Fruit fly (Drosophila melanogaster): Measurements from ENCODE around the gene CG6656.
A peak's percentile ranks its signal among the peaks of the same experiment; 100 is the strongest.

The CG6656 gene

dm6 chr3R:21825775-21826558, 49.1 kb upstream of the CG6656 start (continued):
- TF ChIP-seq Sox14 (GFP tag; optimal IDR thresholded peaks at IDR 0.05), result no peak
- TF ChIP-seq Eip75B (GFP tag; optimal IDR thresholded peaks at IDR 0.05), result peak; percentile 17
- no peak for TF ChIP-seq Gug (GFP tag; IDR thresholded peaks at IDR 0.05)
- peak; percentile 36 for TF ChIP-seq CG10631 (GFP tag; optimal IDR thresholded peaks at IDR 0.05)
- TF ChIP-seq CG3919 (GFP tag; optimal IDR thresholded peaks at IDR 0.05), result peak; percentile 45
- no peak for TF ChIP-seq CG8319 (GFP tag; optimal IDR thresholded peaks at IDR 0.05)
- peak; percentile 60 for TF ChIP-seq fd59A (GFP tag; optimal IDR thresholded peaks at IDR 0.05)
- peak; percentile 64 for TF ChIP-seq svp (GFP tag)
- TF ChIP-seq CG6792 (GFP tag; optimal IDR thresholded peaks at IDR 0.05), result peak; percentile 8

dm6 chr3R:21827453-21828039, 47.5 kb upstream of the CG6656 start:
- peak; percentile 71 for TF ChIP-seq Sox102F (GFP tag; optimal IDR thresholded peaks at IDR 0.05)
- TF ChIP-seq fd59A (GFP tag; optimal IDR thresholded peaks at IDR 0.05), result no peak
- peak; percentile 27 for TF ChIP-seq CG10631 (GFP tag; optimal IDR thresholded peaks at IDR 0.05)
- TF ChIP-seq CG1621 (tag; optimal IDR thresholded peaks at IDR 0.05), result no peak
- peak; percentile 50 for TF ChIP-seq lz (GFP tag; optimal IDR thresholded peaks at IDR 0.05)
- TF ChIP-seq CG6163 (GFP tag; IDR thresholded peaks at IDR 0.05), result peak; percentile 45; the same call in 1 of the 3 replicates
- TF ChIP-seq Sox15 (GFP tag; optimal IDR thresholded peaks at IDR 0.05), result no peak
- peak; percentile 38 for TF ChIP-seq Ets21C (GFP tag; optimal IDR thresholded peaks at IDR 0.05)
- TF ChIP-seq vri (GFP tag; optimal IDR thresholded peaks at IDR 0.05), result peak; percentile 14
- no peak for TF ChIP-seq CG11294 (GFP tag; IDR thresholded peaks at IDR 0.05)
- peak; percentile 48 for TF ChIP-seq pdm3 (GFP tag; optimal IDR thresholded peaks at IDR 0.05)
- peak; percentile 9 for TF ChIP-seq CG10669 (GFP tag; optimal IDR thresholded peaks at IDR 0.05)
- TF ChIP-seq fkh (GFP tag; optimal IDR thresholded peaks at IDR 0.05), result no peak
- no peak for TF ChIP-seq Lpt (GFP tag; optimal IDR thresholded peaks at IDR 0.05)
- peak; percentile 81 for TF ChIP-seq Met (GFP tag; optimal IDR thresholded peaks at IDR 0.05)
- peak; percentile 1 for TF ChIP-seq CG8632 (GFP tag; optimal IDR thresholded peaks at IDR 0.05)
- no peak for TF ChIP-seq CG16779 (tag; optimal IDR thresholded peaks at IDR 0.05)
- peak; percentile 9 for TF ChIP-seq CG11902 (GFP tag; optimal IDR thresholded peaks at IDR 0.05)
- peak; percentile 42 for TF ChIP-seq CG32006 (GFP tag; optimal IDR thresholded peaks at IDR 0.05)
- TF ChIP-seq ss (GFP tag; optimal IDR thresholded peaks at IDR 0.05), result peak in 1 of 2 experiments; percentile 1
- TF ChIP-seq fd85E (GFP tag; optimal IDR thresholded peaks at IDR 0.05), result no peak
- TF ChIP-seq Hr4 (GFP tag; optimal IDR thresholded peaks at IDR 0.05), result peak; percentile 58
- 0 out of 2 replicates have a peak, but pooled peaks have one; percentile 12 for TF ChIP-seq Gug (GFP tag; IDR thresholded peaks at IDR 0.05)
- TF ChIP-seq CG6854 (GFP tag; optimal IDR thresholded peaks at IDR 0.05), result no peak
- peak; percentile 15 for TF ChIP-seq CG3032 (tag; optimal IDR thresholded peaks at IDR 0.05)
- no peak for TF ChIP-seq Eip93F (GFP tag; optimal IDR thresholded peaks at IDR 0.05)
- peak; percentile 73 for TF ChIP-seq Smox (GFP tag; optimal IDR thresholded peaks at IDR 0.05)
- no peak for TF ChIP-seq CG8319 (GFP tag; optimal IDR thresholded peaks at IDR 0.05)
- TF ChIP-seq CG11762 (GFP tag; optimal IDR thresholded peaks at IDR 0.05; ENCODE audit: insufficient read depth), result peak; percentile 8
- TF ChIP-seq dsx (GFP tag; optimal IDR thresholded peaks at IDR 0.05; ENCODE audit: poor library complexity, severe bottlenecking), result no peak
- no peak for TF ChIP-seq CG9139 (GFP tag; optimal IDR thresholded peaks at IDR 0.05)
- TF ChIP-seq Eip78C (GFP tag), result peak; percentile 85
- peak; percentile 73 for TF ChIP-seq CG31627 (GFP tag; optimal IDR thresholded peaks at IDR 0.05)
- TF ChIP-seq svp (GFP tag), result peak; percentile 86
- peak; percentile 56 for TF ChIP-seq Sox14 (GFP tag; optimal IDR thresholded peaks at IDR 0.05)
- peak; percentile 23 for TF ChIP-seq Ets96B (tag; optimal IDR thresholded peaks at IDR 0.05)
- TF ChIP-seq Hr39 (GFP tag; optimal IDR thresholded peaks at IDR 0.05), result peak; percentile 67
- peak; percentile 58 for TF ChIP-seq acj6 (GFP tag; optimal IDR thresholded peaks at IDR 0.05)
- peak; percentile 73 for TF ChIP-seq topi (GFP tag; optimal IDR thresholded peaks at IDR 0.05)
- no peak; the same call in 2 of the 3 replicates for TF ChIP-seq CG8119 (GFP tag; IDR thresholded peaks at IDR 0.05)
- peak; percentile 25 for TF ChIP-seq Eip75B (GFP tag; optimal IDR thresholded peaks at IDR 0.05)
- TF ChIP-seq OdsH (GFP tag; optimal IDR thresholded peaks at IDR 0.05), result peak; percentile 65
- TF ChIP-seq CG6792 (GFP tag; optimal IDR thresholded peaks at IDR 0.05), result peak; percentile 7
- no peak for TF ChIP-seq Blimp-1 (GFP tag; optimal IDR thresholded peaks at IDR 0.05)
- TF ChIP-seq CG7368 (GFP tag; optimal IDR thresholded peaks at IDR 0.05), result no peak
- TF ChIP-seq CG3919 (GFP tag; optimal IDR thresholded peaks at IDR 0.05), result peak; percentile 16
